Worm (Caenorhabditis elegans) whole organism, early embryonic: ENCODE results near the gene Y59A8B.24.

ENCODE experiments used
- ama-1 ChIP-seq: fragments of 150-350 bp; optimal IDR thresholded peaks from 2 replicates; lab custom pipeline; 2014
- ceh-13 ChIP-seq: fragments of 200-800 bp; sonication (Bioruptor generic); optimal IDR thresholded peaks from 2 replicates; lab custom pipeline; 2018; ENCODE audit warnings: mild to moderate bottlenecking, missing genetic modification characterization, missing compliant biosample characterization
- ceh-36 ChIP-seq: sonication (generic microtip); optimal IDR thresholded peaks from 2 replicates; lab custom pipeline; 2016; ENCODE audit warnings: missing genetic modification characterization, inconsistent platforms, missing compliant biosample characterization
- sea-1 ChIP-seq: fragments of 200-800 bp; sonication (Bioruptor generic); conservative IDR thresholded peaks from 2 replicates; pipeline ENCODE4 v1.3.6; 2022; ENCODE audit warnings: missing genetic modification characterization, missing compliant biosample characterization
- tra-4 ChIP-seq: sonication (generic microtip); optimal IDR thresholded peaks from 2 replicates; lab custom pipeline; 2017; ENCODE audit warnings: missing genetic modification characterization, missing compliant biosample characterization

- TF ChIP-seq ceh-36 (tag; lab: Kevin White, UChicago) (no peak), sea-1 (GFP tag; lab: Robert Waterston, UW) (no peak), ceh-13 (no peak), ama-1 (no peak), tra-4 (no peak)
Measured at ce11 chrV:17949093-17949492, 2.7 kb upstream of the Y59A8B.24 start, which contains the start of gene dpy-21.
